Fruit fly (Drosophila melanogaster): Measurements from ENCODE around the gene Gss1.

Gss1 gene

dm6 chrX:17910606-17910940 is 21.2 kb downstream of the Gss1 start:
- TF ChIP-seq Rel (GFP tag; optimal IDR thresholded peaks at IDR 0.05) (no peak), Rel (tag; optimal IDR thresholded peaks at IDR 0.05) (peak; percentile 95), OdsH (GFP tag; optimal IDR thresholded peaks at IDR 0.05) (no peak)

- no peak for TF ChIP-seq CG32264 (GFP tag; optimal IDR thresholded peaks at IDR 0.05)
- TF ChIP-seq dmrt93B (GFP tag; optimal IDR thresholded peaks at IDR 0.05): peak; percentile 14
- TF ChIP-seq N (GFP tag; optimal IDR thresholded peaks at IDR 0.05): no peak
- no peak for TF ChIP-seq sage (GFP tag; optimal IDR thresholded peaks at IDR 0.05)
- no peak for TF ChIP-seq Hr83 (GFP tag; optimal IDR thresholded peaks at IDR 0.05; ENCODE audit: poor library complexity, severe bottlenecking)
- no peak for TF ChIP-seq Hnf4 (GFP tag; optimal IDR thresholded peaks at IDR 0.05)
- no peak for TF ChIP-seq jim (GFP tag; optimal IDR thresholded peaks at IDR 0.05)
- peak; percentile 60 for TF ChIP-seq rgr (GFP tag; optimal IDR thresholded peaks at IDR 0.05)
- TF ChIP-seq lola (GFP tag; optimal IDR thresholded peaks at IDR 0.05): no peak
- TF ChIP-seq Rel (GFP tag; optimal IDR thresholded peaks at IDR 0.05): no peak
- TF ChIP-seq Rel (tag; optimal IDR thresholded peaks at IDR 0.05): no peak
- no peak for TF ChIP-seq Mio (GFP tag; optimal IDR thresholded peaks at IDR 0.05)
- TF ChIP-seq usp (GFP tag; optimal IDR thresholded peaks at IDR 0.05): no peak
- no peak for TF ChIP-seq GATAd (GFP tag; optimal IDR thresholded peaks at IDR 0.05)
- TF ChIP-seq tai (GFP tag; optimal IDR thresholded peaks at IDR 0.05): no peak
- peak; percentile 69 for TF ChIP-seq HLH106 (tag; optimal IDR thresholded peaks at IDR 0.05)
- no peak for TF ChIP-seq Hr78 (GFP tag; optimal IDR thresholded peaks at IDR 0.05)
- TF ChIP-seq br (GFP tag; optimal IDR thresholded peaks at IDR 0.05): peak; percentile 17
- no peak for TF ChIP-seq brk (GFP tag; optimal IDR thresholded peaks at IDR 0.05)
- TF ChIP-seq CG9705 (GFP tag; optimal IDR thresholded peaks at IDR 0.05): no peak
- TF ChIP-seq Myc (optimal IDR thresholded peaks at IDR 0.05): no peak
- TF ChIP-seq Dfd (GFP tag; optimal IDR thresholded peaks at IDR 0.05): no peak
- TF ChIP-seq OdsH (GFP tag; optimal IDR thresholded peaks at IDR 0.05): peak; percentile 61
- no peak for TF ChIP-seq dsf (GFP tag; optimal IDR thresholded peaks at IDR 0.05; ENCODE audit: borderline replicate concordance)
- TF ChIP-seq ey (GFP tag; optimal IDR thresholded peaks at IDR 0.05): peak; percentile 54
- TF ChIP-seq Jra (GFP tag; optimal IDR thresholded peaks at IDR 0.05): no peak
- TF ChIP-seq CrebA (GFP tag; optimal IDR thresholded peaks at IDR 0.05; ENCODE audit: borderline replicate concordance): no peak
- peak; percentile 25 for TF ChIP-seq woc (GFP tag; optimal IDR thresholded peaks at IDR 0.05)
- no peak for TF ChIP-seq Abd-B (GFP tag; optimal IDR thresholded peaks at IDR 0.05)
- TF ChIP-seq foxo (GFP tag; optimal IDR thresholded peaks at IDR 0.05): peak in 1 of 2 experiments; percentile 64
- TF ChIP-seq sv (GFP tag; optimal IDR thresholded peaks at IDR 0.05): peak; percentile 49
- TF ChIP-seq dl (GFP tag; optimal IDR thresholded peaks at IDR 0.05; ENCODE audit: insufficient read depth in 1 of 2, partially characterized antibody in 2 of 2): no peak
- TF ChIP-seq psq (GFP tag; optimal IDR thresholded peaks at IDR 0.05): peak; percentile 77
- TF ChIP-seq h (GFP tag; optimal IDR thresholded peaks at IDR 0.05): peak; percentile 58
- TF ChIP-seq pan (optimal IDR thresholded peaks at IDR 0.05): no peak
- TF ChIP-seq fru (GFP tag; optimal IDR thresholded peaks at IDR 0.05): peak; percentile 67
- no peak for TF ChIP-seq Dif (GFP tag; optimal IDR thresholded peaks at IDR 0.05; ENCODE audit: partially characterized antibody)
- TF ChIP-seq Sp1 (GFP tag; optimal IDR thresholded peaks at IDR 0.05): peak; percentile 81
These were observed 21.8 kb downstream of the Gss1 start, which contains the start of gene CG6847 for dm6 chrX:17910941-17911703. TSS of gene CG6847 (plus strand) at chrX:17911462.

dm6 chrX:17912514-17912913 is 23.2 kb downstream of the Gss1 start:
- no peak for TF ChIP-seq CG9705 (GFP tag; optimal IDR thresholded peaks at IDR 0.05)
- TF ChIP-seq Abd-B (GFP tag; optimal IDR thresholded peaks at IDR 0.05): no peak
